Worm (Caenorhabditis elegans): Measurements from ENCODE around the gene R02D5.8.

- no peak for TF ChIP-seq nhr-10 (tag; optimal IDR thresholded peaks at IDR 0.05)
- no peak for TF ChIP-seq F10B5.3 (tag; optimal IDR thresholded peaks at IDR 0.05)
- no peak for TF ChIP-seq mdl-1 (tag; optimal IDR thresholded peaks at IDR 0.05)
- no peak for TF ChIP-seq ama-1 (optimal IDR thresholded peaks at IDR 0.05)
- no peak for TF ChIP-seq lin-13 (GFP tag; optimal IDR thresholded peaks at IDR 0.05)
- TF ChIP-seq aly-2 (tag; optimal IDR thresholded peaks at IDR 0.05): no peak
- TF ChIP-seq gei-8 (GFP tag; optimal IDR thresholded peaks at IDR 0.05): no peak
Observed at ce11 chrV:14559312-14559711, 40.1 kb upstream of the R02D5.8 start, which contains the start of gene srt-32.

All from whole organism, L4 larva.